Worm (Caenorhabditis elegans) whole organism, late embryonic: ENCODE results near the gene tbc-13.

Experiments used
- ama-1 ChIP-seq: fragments of 150-350 bp; optimal IDR thresholded peaks from 2 replicates; lab custom pipeline; 2014
- dve-1 ChIP-seq: sonication (generic microtip); optimal IDR thresholded peaks from 2 replicates; lab custom pipeline; 2017; ENCODE audit warnings: antibody characterized with exemption, mild to moderate bottlenecking, missing genetic modification characterization, missing compliant biosample characterization
- ets-4 ChIP-seq: sonication (generic microtip); optimal IDR thresholded peaks from 2 replicates; lab custom pipeline; 2016; ENCODE audit warnings: missing genetic modification characterization, missing compliant biosample characterization
- lin-11 ChIP-seq: fragments of 200-800 bp; sonication (Bioruptor generic); optimal IDR thresholded peaks from 2 replicates; lab custom pipeline; 2018; ENCODE audit warnings: mild to moderate bottlenecking, missing genetic modification characterization, missing compliant biosample characterization
- tbx-2 ChIP-seq: sonication (generic microtip); optimal IDR thresholded peaks from 2 replicates; lab custom pipeline; 2016; ENCODE audit warnings: missing genetic modification characterization, missing compliant biosample characterization

ce11 chrX:12532405-12532804 lies 47.6 kb downstream of the tbc-13 start:
- TF ChIP-seq ets-4 (tag; lab: Kevin White, UChicago) (no peak), tbx-2 (tag; lab: Kevin White, UChicago) (no peak), ama-1 (lab: Kevin White, UChicago) (no peak), dve-1 (tag; lab: Kevin White, UChicago) (no peak), lin-11 (tag; lab: Kevin White, UChicago) (no peak)
